Fruit fly (Drosophila melanogaster): ENCODE data around the gene CG5157.

CG5157 gene

DNA sequence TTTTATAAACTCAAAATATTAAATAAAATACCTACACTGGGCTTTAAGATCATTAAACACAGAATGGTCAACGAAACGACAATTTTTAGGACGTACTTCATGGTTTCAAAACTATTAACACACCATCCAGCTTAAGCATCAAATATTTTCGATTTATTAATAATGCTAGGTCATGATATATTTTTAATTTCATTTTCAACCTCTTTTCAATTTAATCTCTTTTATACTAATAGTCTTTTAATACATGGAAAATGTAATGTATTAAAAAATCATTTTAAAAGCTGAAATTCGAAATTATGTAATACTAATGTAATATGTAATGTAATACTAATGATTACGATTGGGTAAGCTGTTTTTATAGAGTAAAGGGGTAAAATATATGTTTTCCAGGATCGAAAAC, 32.3 kb upstream of the CG5157 start, which contains the start of gene CG33796:
TSS of gene CG33796 (minus strand) at position 101 of the 400 bp plus-strand sequence.
- no peak for TF ChIP-seq Crg-1 (GFP tag; optimal IDR thresholded peaks at IDR 0.05)
- no peak for TF ChIP-seq tj (GFP tag; optimal IDR thresholded peaks at IDR 0.05)
- no peak for TF ChIP-seq CG11617 (GFP tag; optimal IDR thresholded peaks at IDR 0.05)
- no peak for TF ChIP-seq kay (GFP tag; ENCODE audit: borderline replicate concordance)
- no peak for TF ChIP-seq Clk (GFP tag; optimal IDR thresholded peaks at IDR 0.05)
- TF ChIP-seq CG7045 (GFP tag; optimal IDR thresholded peaks at IDR 0.05): no peak
- no peak for TF ChIP-seq CG5204 (GFP tag; optimal IDR thresholded peaks at IDR 0.05)
- no peak for TF ChIP-seq Mnt (GFP tag; optimal IDR thresholded peaks at IDR 0.05)
- TF ChIP-seq CG1620 (GFP tag; optimal IDR thresholded peaks at IDR 0.05): no peak
- no peak for TF ChIP-seq CG14711 (tag; optimal IDR thresholded peaks at IDR 0.05)
- TF ChIP-seq cnc (optimal IDR thresholded peaks at IDR 0.05): no peak
- TF ChIP-seq CG33017 (tag; optimal IDR thresholded peaks at IDR 0.05): no peak
- no peak for TF ChIP-seq pad (GFP tag; optimal IDR thresholded peaks at IDR 0.05)
- no peak for TF ChIP-seq CG7101 (tag; optimal IDR thresholded peaks at IDR 0.05)
- TF ChIP-seq CG12768 (GFP tag; optimal IDR thresholded peaks at IDR 0.05): no peak
- no peak for TF ChIP-seq bab1 (GFP tag; optimal IDR thresholded peaks at IDR 0.05)

- TF ChIP-seq CG12768 (GFP tag; optimal IDR thresholded peaks at IDR 0.05) (no peak), Mnt (GFP tag; optimal IDR thresholded peaks at IDR 0.05) (no peak), CG5204 (GFP tag; optimal IDR thresholded peaks at IDR 0.05) (no peak), Clk (GFP tag; optimal IDR thresholded peaks at IDR 0.05) (no peak), cic (GFP tag; optimal IDR thresholded peaks at IDR 0.05) (no peak), bab1 (GFP tag; optimal IDR thresholded peaks at IDR 0.05) (no peak), pad (GFP tag; optimal IDR thresholded peaks at IDR 0.05) (no peak), CG11617 (GFP tag; optimal IDR thresholded peaks at IDR 0.05) (no peak)
Observed at dm6 chr3L:16168503-16169189, 31.0 kb upstream of the CG5157 start.

DNA sequence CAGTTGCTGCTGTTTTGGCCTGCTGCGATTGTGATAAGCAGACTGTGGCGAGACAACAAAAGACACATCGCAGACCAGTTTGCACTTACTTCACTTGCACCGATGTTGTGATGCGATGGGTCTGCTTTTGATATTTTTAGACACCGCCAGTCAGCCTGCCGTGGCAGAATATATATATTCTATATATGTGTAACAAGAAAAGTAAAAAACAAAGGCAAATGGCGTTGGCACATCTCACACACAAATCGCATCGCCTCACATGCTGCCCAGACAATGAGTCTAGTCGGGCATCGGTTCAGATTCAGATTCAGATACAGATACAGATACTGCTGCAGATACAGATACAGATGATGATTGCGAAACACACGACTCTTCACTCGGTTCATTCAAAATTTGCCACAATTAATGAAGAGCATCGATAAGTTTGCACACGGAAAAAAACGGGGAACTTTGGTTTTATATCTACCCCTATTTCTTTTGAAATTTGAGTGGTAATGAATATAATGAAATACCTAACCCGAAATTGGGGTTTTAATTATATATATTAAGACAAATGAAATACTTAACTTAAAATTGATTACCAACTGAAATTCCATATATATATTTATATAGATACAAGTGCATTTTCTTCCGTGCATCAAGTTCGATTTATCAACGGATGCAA, 30.2 kb upstream of the CG5157 start:
- no peak for TF ChIP-seq CG1620 (GFP tag; optimal IDR thresholded peaks at IDR 0.05)
- TF ChIP-seq CG5204 (GFP tag; optimal IDR thresholded peaks at IDR 0.05): no peak
- TF ChIP-seq CG14711 (tag; optimal IDR thresholded peaks at IDR 0.05): no peak
- no peak for TF ChIP-seq CG12768 (GFP tag; optimal IDR thresholded peaks at IDR 0.05)
- TF ChIP-seq Clk (GFP tag; optimal IDR thresholded peaks at IDR 0.05): no peak
- no peak for TF ChIP-seq pad (GFP tag; optimal IDR thresholded peaks at IDR 0.05)
- TF ChIP-seq cnc (optimal IDR thresholded peaks at IDR 0.05): no peak
- no peak for TF ChIP-seq cic (GFP tag; optimal IDR thresholded peaks at IDR 0.05)
- no peak for TF ChIP-seq toe (GFP tag; optimal IDR thresholded peaks at IDR 0.05)
- TF ChIP-seq CG7101 (tag; optimal IDR thresholded peaks at IDR 0.05): no peak
- TF ChIP-seq Crg-1 (GFP tag; optimal IDR thresholded peaks at IDR 0.05): no peak
- no peak for TF ChIP-seq Mnt (GFP tag; optimal IDR thresholded peaks at IDR 0.05)
- TF ChIP-seq tj (GFP tag; optimal IDR thresholded peaks at IDR 0.05): no peak
- TF ChIP-seq CG7045 (GFP tag; optimal IDR thresholded peaks at IDR 0.05): no peak
- TF ChIP-seq CG33017 (tag; optimal IDR thresholded peaks at IDR 0.05): no peak

DNA sequence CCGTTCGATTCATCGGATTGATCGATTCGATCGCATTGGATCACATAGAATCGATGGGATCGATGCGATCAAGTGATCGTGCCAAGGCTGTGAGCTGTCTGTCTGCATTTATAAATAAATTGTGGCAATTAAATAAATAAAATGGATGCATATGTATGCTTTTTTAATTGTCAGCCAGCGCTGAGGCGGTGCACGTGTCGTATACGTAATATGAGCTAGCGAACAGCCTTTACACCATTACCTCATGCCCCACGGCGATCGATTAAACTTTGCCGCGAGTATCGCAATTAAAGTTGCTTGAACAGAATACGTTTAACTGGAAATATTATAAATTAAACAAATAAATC, 29.3 kb upstream of the CG5157 start:
- no peak for TF ChIP-seq CG33017 (tag; optimal IDR thresholded peaks at IDR 0.05)
- TF ChIP-seq CG5204 (GFP tag; optimal IDR thresholded peaks at IDR 0.05): peak; percentile 11
- peak; percentile 52 for TF ChIP-seq kay (GFP tag; ENCODE audit: borderline replicate concordance)

dm6 chr3L:16166217-16166997, 28.7 kb upstream of the CG5157 start:
- no peak for TF ChIP-seq CG12768 (GFP tag; optimal IDR thresholded peaks at IDR 0.05)
- no peak for TF ChIP-seq CG33017 (tag; optimal IDR thresholded peaks at IDR 0.05)
- no peak for TF ChIP-seq pad (GFP tag; optimal IDR thresholded peaks at IDR 0.05)
- TF ChIP-seq tj (GFP tag; optimal IDR thresholded peaks at IDR 0.05): peak; percentile 65
- TF ChIP-seq CG7045 (GFP tag; optimal IDR thresholded peaks at IDR 0.05): no peak
- no peak for TF ChIP-seq Mnt (GFP tag; optimal IDR thresholded peaks at IDR 0.05)
- TF ChIP-seq CG14711 (tag; optimal IDR thresholded peaks at IDR 0.05): no peak
- no peak for TF ChIP-seq Clk (GFP tag; optimal IDR thresholded peaks at IDR 0.05)
- no peak for TF ChIP-seq toe (GFP tag; optimal IDR thresholded peaks at IDR 0.05)
- TF ChIP-seq CG1620 (GFP tag; optimal IDR thresholded peaks at IDR 0.05): no peak
- no peak for TF ChIP-seq CG11617 (GFP tag; optimal IDR thresholded peaks at IDR 0.05)
- peak; percentile 17 for TF ChIP-seq Hr96 (GFP tag; optimal IDR thresholded peaks at IDR 0.05)
- TF ChIP-seq cnc (optimal IDR thresholded peaks at IDR 0.05): no peak
- no peak for TF ChIP-seq CG5204 (GFP tag; optimal IDR thresholded peaks at IDR 0.05)

DNA sequence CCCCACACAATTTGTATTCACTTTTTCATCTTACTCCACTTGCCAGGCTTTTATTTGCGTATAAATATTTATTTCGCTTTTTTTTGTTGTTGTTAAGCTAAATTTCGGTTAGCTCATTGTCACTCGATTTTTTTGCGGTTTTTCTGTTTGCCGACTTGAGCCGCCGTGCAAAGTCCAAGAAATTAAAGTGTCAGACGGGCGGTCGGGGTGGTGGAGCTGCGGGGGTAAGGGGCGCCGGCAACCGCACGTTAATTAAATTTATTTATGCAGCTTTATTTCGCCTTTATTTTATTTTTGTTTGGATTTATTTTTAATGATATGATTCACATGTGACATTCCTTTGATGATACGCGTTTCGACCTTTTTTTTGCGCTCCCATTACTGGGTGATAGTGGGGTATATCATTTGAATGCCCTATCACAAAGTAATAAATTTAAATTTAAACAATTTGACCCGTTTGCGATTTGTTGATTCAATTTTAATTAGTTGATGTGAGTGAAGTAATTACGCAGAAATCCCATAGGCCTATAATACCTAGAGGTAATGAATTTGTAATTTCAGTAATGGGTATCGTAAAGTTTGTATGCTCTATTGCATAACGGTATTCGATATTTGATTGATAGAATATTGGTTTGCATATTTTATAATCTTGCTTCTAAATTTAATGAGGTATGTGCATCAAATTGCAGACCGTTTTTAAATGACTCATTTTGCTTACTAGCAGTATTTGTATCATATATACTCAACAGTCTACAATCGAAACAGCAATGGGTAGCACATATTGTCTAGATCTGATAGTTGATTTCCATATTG, 27.9 kb upstream of the CG5157 start:
- TF ChIP-seq toe (GFP tag; optimal IDR thresholded peaks at IDR 0.05) (no peak), CG7101 (tag; optimal IDR thresholded peaks at IDR 0.05) (no peak), kay (GFP tag; ENCODE audit: borderline replicate concordance) (peak; percentile 84), CG14711 (tag; optimal IDR thresholded peaks at IDR 0.05) (peak; percentile 0), cic (GFP tag; optimal IDR thresholded peaks at IDR 0.05) (no peak), cnc (optimal IDR thresholded peaks at IDR 0.05) (no peak), CG11617 (GFP tag; optimal IDR thresholded peaks at IDR 0.05) (no peak), CG33017 (tag; optimal IDR thresholded peaks at IDR 0.05) (no peak), CG1620 (GFP tag; optimal IDR thresholded peaks at IDR 0.05) (no peak), CG7045 (GFP tag; optimal IDR thresholded peaks at IDR 0.05) (no peak), Clk (GFP tag; optimal IDR thresholded peaks at IDR 0.05) (no peak), CG5204 (GFP tag; optimal IDR thresholded peaks at IDR 0.05) (no peak), Mnt (GFP tag; optimal IDR thresholded peaks at IDR 0.05) (no peak), ovo (GFP tag; optimal IDR thresholded peaks at IDR 0.05) (no peak), bab1 (GFP tag; optimal IDR thresholded peaks at IDR 0.05) (peak; percentile 8), Crg-1 (GFP tag; optimal IDR thresholded peaks at IDR 0.05) (no peak), pad (GFP tag; optimal IDR thresholded peaks at IDR 0.05) (no peak), tj (GFP tag; optimal IDR thresholded peaks at IDR 0.05) (peak; percentile 17), Hr96 (GFP tag; optimal IDR thresholded peaks at IDR 0.05) (no peak), CG12768 (GFP tag; optimal IDR thresholded peaks at IDR 0.05) (peak; percentile 27)
